Worm (Caenorhabditis elegans) whole organism, young adult: Measurements from ENCODE around the gene srd-11.

ENCODE experiments used
- F49E8.2 ChIP-seq: sonication (generic microtip); optimal IDR thresholded peaks from 3 replicates; lab custom pipeline; 2017; ENCODE audit warnings: missing genetic modification characterization, mild to moderate bottlenecking, missing compliant biosample characterization, antibody characterized with exemption, moderate library complexity; ENCODE audit not compliant: insufficient read depth
- aptf-3 ChIP-seq: fragments of 200-800 bp; sonication (Bioruptor generic); IDR thresholded peaks from 2 replicates; pipeline ENCODE4 v1.3.6; 2022; ENCODE audit warnings: missing genetic modification characterization, missing compliant biosample characterization
- attf-6 ChIP-seq: fragments of 200-800 bp; sonication (Bioruptor generic); IDR thresholded peaks from 2 replicates; pipeline ENCODE4 v1.3.6; 2022; ENCODE audit warnings: missing genetic modification reagents, missing genetic modification characterization, missing compliant biosample characterization
- bed-1 ChIP-seq: fragments of 200-800 bp; sonication (Bioruptor generic); IDR thresholded peaks from 2 replicates; pipeline ENCODE4 v1.3.6; 2022; ENCODE audit warnings: missing genetic modification reagents, missing genetic modification characterization, missing compliant biosample characterization
- ccch-3 ChIP-seq: fragments of 200-800 bp; sonication (Bioruptor generic); optimal IDR thresholded peaks from 2 replicates; lab custom pipeline; 2018; ENCODE audit warnings: mild to moderate bottlenecking, missing genetic modification characterization, missing compliant biosample characterization
- ceh-40 ChIP-seq: fragments of 200-800 bp; sonication (Bioruptor generic); IDR thresholded peaks from 2 replicates; pipeline ENCODE4 v1.3.6; 2022; ENCODE audit warnings: missing genetic modification characterization, missing compliant biosample characterization
- egl-44 ChIP-seq: fragments of 200-800 bp; sonication (Bioruptor generic); IDR thresholded peaks from 2 replicates; pipeline ENCODE4 v1.3.6; 2022; ENCODE audit warnings: missing genetic modification reagents, missing genetic modification characterization, missing compliant biosample characterization
- nhr-90 ChIP-seq: sonication (generic microtip); optimal IDR thresholded peaks from 2 replicates; lab custom pipeline; 2016; ENCODE audit warnings: missing genotype, mild to moderate bottlenecking, missing genetic modification characterization, missing compliant biosample characterization
- sea-2 ChIP-seq: fragments of 200-800 bp; sonication (Bioruptor generic); IDR thresholded peaks from 2 replicates; pipeline ENCODE4 v1.3.6; 2022; ENCODE audit warnings: missing genetic modification characterization, missing compliant biosample characterization
- snpc-4 ChIP-seq, 5 experiments: fragments of 150-350 bp in 1 of 5; sonication (generic microtip) in 4 of 5; optimal IDR thresholded peaks; 2 replicates each; lab custom pipeline; 2014 to 2018; ENCODE audit warnings: missing genetic modification characterization in 5 of 5, missing biosample characterization in 3 of 5, antibody characterized with exemption in 2 of 5, mild to moderate bottlenecking in 2 of 5, missing compliant biosample characterization in 2 of 5, missing genotype in 2 of 5, moderate library complexity in 2 of 5, missing genetic modification reagents in 1 of 5
- tbp1 ChIP-seq: fragments of 200-800 bp; sonication (Bioruptor generic); optimal IDR thresholded peaks from 2 replicates; lab custom pipeline; 2018; ENCODE audit warnings: mild to moderate bottlenecking, missing genetic modification characterization, missing compliant biosample characterization

- TF ChIP-seq egl-44 (GFP tag; lab: Robert Waterston, UW) (no peak), attf-6 (no peak), tbp1 (no peak), ceh-40 (GFP tag; lab: Robert Waterston, UW) (no peak), F49E8.2 (no peak), bed-1 (GFP tag; lab: Robert Waterston, UW) (no peak), nhr-90 (tag; lab: Kevin White, UChicago) (no peak), ccch-3 (GFP tag; lab: Kevin White, UChicago) (no peak), snpc-4 (GFP tag; optimal IDR thresholded peaks at IDR 0.05; lab: Kevin White, UChicago) (no peak), snpc-4 (tag; optimal IDR thresholded peaks at IDR 0.05; lab: Kevin White, UChicago) (no peak), sea-2 (GFP tag; lab: Robert Waterston, UW) (no peak), aptf-3 (GFP tag; lab: Robert Waterston, UW) (no peak)
Measured at ce11 chrV:13589494-13590176, 30.0 kb downstream of the srd-11 start, which contains the start of the genes F53F4.2 and F53F4.18.
